Worm (Caenorhabditis elegans): ENCODE measurements around the gene idpb-5.

The idpb-5 gene

ce11 chrV:11797272-11797855, 42.0 kb upstream of the idpb-5 start:
- TF ChIP-seq cebp-1 (GFP tag; IDR thresholded peaks at IDR 0.05) (no peak), cebp-1 (tag; optimal IDR thresholded peaks at IDR 0.05) (no peak), Y56A3A.18 (GFP tag; IDR thresholded peaks at IDR 0.05) (no peak), repo-1 (tag; optimal IDR thresholded peaks at IDR 0.05) (no peak), F57C9.4 (tag; optimal IDR thresholded peaks at IDR 0.05) (no peak), hlh-12 (tag; optimal IDR thresholded peaks at IDR 0.05) (no peak), F23B12.7 (tag; optimal IDR thresholded peaks at IDR 0.05; ENCODE audit: insufficient read depth) (no peak), snpc-4 (GFP tag; optimal IDR thresholded peaks at IDR 0.05) (no peak), snpc-4 (tag; optimal IDR thresholded peaks at IDR 0.05) (no peak), F22D6.2 (tag; optimal IDR thresholded peaks at IDR 0.05) (no peak), zim-3 (tag; optimal IDR thresholded peaks at IDR 0.05) (no peak), ets-4 (GFP tag; optimal IDR thresholded peaks at IDR 0.05) (no peak), aptf-2 (GFP tag; conservative IDR thresholded peaks at IDR 0.05) (no peak), F39B2.1 (GFP tag; IDR thresholded peaks at IDR 0.05) (no peak), rcor-1 (GFP tag; IDR thresholded peaks at IDR 0.05) (no peak)

- TF ChIP-seq K11D2.4 (GFP tag; IDR thresholded peaks at IDR 0.05) (0 out of 2 replicates have a peak, but pooled peaks have one; percentile 12), die-1 (tag; optimal IDR thresholded peaks at IDR 0.05) (no peak)
Observed at ce11 chrV:11798320-11798719, 41.0 kb upstream of the idpb-5 start.

- TF ChIP-seq unc-130 (GFP tag; optimal IDR thresholded peaks at IDR 0.05), result no peak
- peak; percentile 81 for TF ChIP-seq F22D6.2 (tag; optimal IDR thresholded peaks at IDR 0.05)
- no peak for TF ChIP-seq snpc-1.3 (tag; optimal IDR thresholded peaks at IDR 0.05; ENCODE audit: insufficient read depth)
- TF ChIP-seq let-607 (tag; optimal IDR thresholded peaks at IDR 0.05), result no peak
- no peak for TF ChIP-seq T07F8.4 (tag; optimal IDR thresholded peaks at IDR 0.05)
- TF ChIP-seq sdz-38 (tag; optimal IDR thresholded peaks at IDR 0.05), result no peak
- peak; percentile 91 for TF ChIP-seq ztf-26 (tag; optimal IDR thresholded peaks at IDR 0.05)
- no peak for TF ChIP-seq F55B11.4 (tag; optimal IDR thresholded peaks at IDR 0.05; ENCODE audit: borderline replicate concordance, insufficient read depth)
- no peak for TF ChIP-seq hlh-12 (tag; optimal IDR thresholded peaks at IDR 0.05)
- TF ChIP-seq ekl-4 (GFP tag; IDR thresholded peaks at IDR 0.05), result no peak
- TF ChIP-seq ceh-91 (GFP tag; IDR thresholded peaks at IDR 0.05), result no peak
- TF ChIP-seq somi-1 (GFP tag; optimal IDR thresholded peaks at IDR 0.05), result peak; percentile 69
- peak; percentile 86 for TF ChIP-seq die-1 (tag; optimal IDR thresholded peaks at IDR 0.05)
- no peak for TF ChIP-seq hrde-1 (tag; optimal IDR thresholded peaks at IDR 0.05; ENCODE audit: borderline replicate concordance)
- TF ChIP-seq mxl-1 (tag; optimal IDR thresholded peaks at IDR 0.05), result no peak
- TF ChIP-seq him-1 (tag; optimal IDR thresholded peaks at IDR 0.05), result no peak
- no peak for TF ChIP-seq T26A5.8 (tag; optimal IDR thresholded peaks at IDR 0.05)
- TF ChIP-seq F49E8.2 (tag; optimal IDR thresholded peaks at IDR 0.05; ENCODE audit: insufficient read depth), result no peak
- no peak for TF ChIP-seq rcor-1 (GFP tag; IDR thresholded peaks at IDR 0.05)
- no peak for TF ChIP-seq gei-17 (GFP tag; optimal IDR thresholded peaks at IDR 0.05)
- peak; percentile 70; the same call in 1 of the 2 replicates for TF ChIP-seq nfyb-1 (GFP tag; IDR thresholded peaks at IDR 0.05)
- TF ChIP-seq snpc-1.1 (tag; optimal IDR thresholded peaks at IDR 0.05; ENCODE audit: insufficient read depth), result no peak
- 0 out of 2 replicates have a peak, but pooled peaks have one; percentile 19 for TF ChIP-seq madf-3 (GFP tag; IDR thresholded peaks at IDR 0.05)
- no peak for TF ChIP-seq let-526 (GFP tag; IDR thresholded peaks at IDR 0.05)
- no peak for TF ChIP-seq hmg-20 (GFP tag; IDR thresholded peaks at IDR 0.05)
- TF ChIP-seq cebp-1 (GFP tag; IDR thresholded peaks at IDR 0.05), result no peak
- peak; percentile 3 for TF ChIP-seq cebp-1 (tag; optimal IDR thresholded peaks at IDR 0.05)
- TF ChIP-seq nfya-2 (GFP tag; IDR thresholded peaks at IDR 0.05), result no peak
- TF ChIP-seq lin-40 (tag; optimal IDR thresholded peaks at IDR 0.05), result peak; percentile 80
- no peak for TF ChIP-seq sptf-2 (GFP tag; optimal IDR thresholded peaks at IDR 0.05)
- peak; percentile 18; the same call in 1 of the 2 replicates for TF ChIP-seq egl-44 (GFP tag; IDR thresholded peaks at IDR 0.05)
- TF ChIP-seq chd-7 (tag; optimal IDR thresholded peaks at IDR 0.05), result peak; percentile 66
Observed at ce11 chrV:11799252-11799822, 40.0 kb upstream of the idpb-5 start.
